Fruit fly (Drosophila melanogaster) whole organism, embryonic: ENCODE measurements around the gene Dh44.

Source experiments
- Antp ChIP-seq: fragments of 200-800 bp; sonication (Bioruptor generic); optimal IDR thresholded peaks from 3 replicates; lab custom pipeline; 2016; ENCODE audit warnings: missing biosample characterization, missing genetic modification characterization
- Atf-2 ChIP-seq: fragments of 200-800 bp; sonication (Bioruptor generic); optimal IDR thresholded peaks from 2 replicates; lab custom pipeline; 2016; ENCODE audit warnings: missing biosample characterization, missing genetic modification characterization
- Atf6 ChIP-seq: fragments of 200-800 bp; sonication (Bioruptor generic); IDR thresholded peaks from 2 replicates; pipeline ENCODE4 v1.3.6; 2022; ENCODE audit warnings: missing biosample characterization, missing genetic modification characterization
- CG10462 ChIP-seq: fragments of 200-800 bp; sonication (Bioruptor generic); optimal IDR thresholded peaks from 2 replicates; lab custom pipeline; 2016; ENCODE audit warnings: missing biosample characterization, missing genetic modification characterization
- CG11695 ChIP-seq: fragments of 200-800 bp; sonication (Bioruptor generic); IDR thresholded peaks from 3 replicates; pipeline ENCODE4 v1.3.6; 2022; ENCODE audit warnings: missing biosample characterization, missing genetic modification characterization
- CG11696 ChIP-seq: fragments of 200-800 bp; sonication (Bioruptor generic); IDR thresholded peaks from 2 replicates; pipeline ENCODE4 v1.3.6; 2022; ENCODE audit warnings: missing biosample characterization, missing genetic modification characterization
- CG12744 ChIP-seq: fragments of 200-800 bp; sonication (Bioruptor generic); optimal IDR thresholded peaks from 2 replicates; lab custom pipeline; 2016; ENCODE audit warnings: missing biosample characterization, missing genetic modification characterization
- CG13424 ChIP-seq: fragments of 200-800 bp; sonication (Bioruptor generic); optimal IDR thresholded peaks from 2 replicates; lab custom pipeline; 2019; ENCODE audit warnings: missing biosample characterization, mild to moderate bottlenecking, missing genetic modification characterization, moderate library complexity
- CG13624 ChIP-seq: fragments of 200-800 bp; sonication (Bioruptor generic); optimal IDR thresholded peaks from 2 replicates; lab custom pipeline; 2016; ENCODE audit warnings: missing biosample characterization, missing genetic modification characterization
- CG15514 ChIP-seq: fragments of 200-800 bp; sonication (Bioruptor generic); optimal IDR thresholded peaks from 3 replicates; lab custom pipeline; 2017; ENCODE audit warnings: missing biosample characterization, missing genetic modification characterization, mild to moderate bottlenecking, moderate library complexity, missing genetic modification reagents
- CG18764 ChIP-seq: fragments of 200-800 bp; sonication (Bioruptor generic); optimal IDR thresholded peaks from 3 replicates; lab custom pipeline; 2016; ENCODE audit warnings: missing biosample characterization, missing genetic modification characterization
- CG2889 ChIP-seq: fragments of 200-800 bp; sonication (Bioruptor generic); IDR thresholded peaks from 3 replicates; pipeline ENCODE4 v1.3.6; 2022; ENCODE audit warnings: missing biosample characterization, missing genetic modification characterization
- CG30431 ChIP-seq: fragments of 200-800 bp; sonication (Bioruptor generic); optimal IDR thresholded peaks from 2 replicates; lab custom pipeline; 2017; ENCODE audit warnings: missing biosample characterization, missing genetic modification characterization
- CG32532 ChIP-seq: fragments of 200-800 bp; sonication (Bioruptor generic); IDR thresholded peaks from 2 replicates; pipeline ENCODE4 v1.3.6; 2022; ENCODE audit warnings: missing biosample characterization, missing genetic modification characterization
- CG3847 ChIP-seq: fragments of 200-800 bp; sonication (Bioruptor generic); IDR thresholded peaks from 2 replicates; pipeline ENCODE4 v1.3.6; 2022; ENCODE audit warnings: missing biosample characterization, missing genetic modification characterization
- CG42726 ChIP-seq: fragments of 200-800 bp; sonication (Bioruptor generic); IDR thresholded peaks from 2 replicates; pipeline ENCODE4 v1.3.6; 2022; ENCODE audit warnings: missing biosample characterization, missing genetic modification characterization; ENCODE audit not compliant: partially characterized antibody
- CG4404 ChIP-seq: fragments of 200-800 bp; sonication (Bioruptor generic); IDR thresholded peaks from 2 replicates; pipeline ENCODE4 v1.3.6; 2022; ENCODE audit warnings: missing biosample characterization, missing genetic modification characterization
- CG4617 ChIP-seq: fragments of 200-800 bp; sonication (Bioruptor generic); optimal IDR thresholded peaks from 3 replicates; lab custom pipeline; 2016; ENCODE audit warnings: missing biosample characterization, missing genetic modification characterization, borderline replicate concordance
- CG5953 ChIP-seq: fragments of 200-800 bp; sonication (Bioruptor generic); IDR thresholded peaks from 2 replicates; pipeline ENCODE4 v1.3.6; 2022; ENCODE audit warnings: missing biosample characterization, missing genetic modification characterization
- CG8290 ChIP-seq, 3 experiments: fragments of 200-800 bp; sonication (Bioruptor generic); optimal IDR thresholded peaks; 2 replicates each; lab custom pipeline; 2016 to 2019; ENCODE audit warnings: missing biosample characterization in 3 of 3, missing genetic modification characterization in 3 of 3, mild to moderate bottlenecking in 2 of 3, moderate library complexity in 1 of 3
- CG8359 ChIP-seq: fragments of 200-800 bp; sonication (Bioruptor generic); optimal IDR thresholded peaks from 2 replicates; lab custom pipeline; 2017; ENCODE audit warnings: missing biosample characterization, mild to moderate bottlenecking, missing genetic modification characterization, borderline replicate concordance
- CG9876 ChIP-seq: fragments of 200-800 bp; sonication (Bioruptor generic); optimal IDR thresholded peaks from 2 replicates; lab custom pipeline; 2016; ENCODE audit warnings: missing biosample characterization, missing genetic modification characterization
- CHES-1-like ChIP-seq: fragments of 200-800 bp; sonication (Bioruptor generic); optimal IDR thresholded peaks from 2 replicates; lab custom pipeline; 2016; ENCODE audit warnings: missing biosample characterization, missing genetic modification characterization
- D ChIP-seq, 2 experiments: fragments of 200-800 bp in 1 of 2; fragments of >200 bp in 1 of 2; sonication (Bioruptor generic) in 1 of 2; optimal IDR thresholded peaks; 2 replicates in 1 of 2; 3 replicates in 1 of 2; lab custom pipeline; 2017; ENCODE audit warnings: mild to moderate bottlenecking in 1 of 2, missing biosample characterization in 1 of 2, missing genetic modification characterization in 1 of 2, missing genetic modification reagents in 1 of 2
- D19B ChIP-seq: fragments of 200-800 bp; sonication (Bioruptor generic); optimal IDR thresholded peaks from 2 replicates; lab custom pipeline; 2017; ENCODE audit warnings: missing biosample characterization, mild to moderate bottlenecking, missing genetic modification characterization
- Drgx ChIP-seq: fragments of 200-800 bp; sonication (Bioruptor generic); IDR thresholded peaks from 2 replicates; pipeline ENCODE4 v1.3.6; 2022; ENCODE audit warnings: missing biosample characterization, missing genetic modification characterization
- HLH4C ChIP-seq: fragments of 200-800 bp; sonication (Bioruptor generic); IDR thresholded peaks from 3 replicates; pipeline ENCODE4 v1.3.6; 2022; ENCODE audit warnings: missing biosample characterization, missing genetic modification characterization; ENCODE audit not compliant: partially characterized antibody
- HmgD ChIP-seq: fragments of 200-800 bp; sonication (Bioruptor generic); optimal IDR thresholded peaks from 3 replicates; lab custom pipeline; 2016; ENCODE audit warnings: missing biosample characterization, missing genetic modification characterization
- MTF-1 ChIP-seq: fragments of 200-800 bp; sonication (Bioruptor generic); optimal IDR thresholded peaks from 2 replicates; lab custom pipeline; 2018; ENCODE audit warnings: missing biosample characterization, mild to moderate bottlenecking, missing genetic modification characterization, borderline replicate concordance
- Neu2 ChIP-seq: fragments of 200-800 bp; sonication (Bioruptor generic); optimal IDR thresholded peaks from 3 replicates; lab custom pipeline; 2016; ENCODE audit warnings: missing biosample characterization, missing genetic modification characterization, borderline replicate concordance
- Taf1 ChIP-seq: fragments of 200-800 bp; sonication (Bioruptor generic); IDR thresholded peaks from 2 replicates; pipeline ENCODE4 v1.3.6; 2022; ENCODE audit warnings: missing biosample characterization, missing genetic modification characterization
- Xbp1 ChIP-seq: fragments of 200-800 bp; sonication (Bioruptor generic); optimal IDR thresholded peaks from 3 replicates; lab custom pipeline; 2016; ENCODE audit warnings: missing biosample characterization, mild to moderate bottlenecking, missing genetic modification characterization
- ase ChIP-seq: fragments of 200-800 bp; sonication (Bioruptor generic); IDR thresholded peaks from 3 replicates; pipeline ENCODE4 v1.3.6; 2022; ENCODE audit warnings: missing biosample characterization, missing genetic modification characterization
- ato ChIP-seq: fragments of 200-800 bp; sonication (Bioruptor generic); IDR thresholded peaks from 2 replicates; pipeline ENCODE4 v1.3.6; 2022; ENCODE audit warnings: missing biosample characterization, missing genetic modification characterization; ENCODE audit not compliant: partially characterized antibody
- chinmo ChIP-seq: fragments of 200-800 bp; sonication (Bioruptor generic); IDR thresholded peaks from 4 replicates; pipeline ENCODE4 v1.3.6; 2022; ENCODE audit warnings: missing biosample characterization, missing genetic modification characterization; ENCODE audit not compliant: partially characterized antibody
- dm ChIP-seq: fragments of 200-800 bp; sonication (Bioruptor generic); optimal IDR thresholded peaks from 3 replicates; lab custom pipeline; 2016; ENCODE audit warnings: missing biosample characterization, missing genetic modification characterization
- esg ChIP-seq: fragments of 200-800 bp; sonication (Bioruptor generic); conservative IDR thresholded peaks from 2 replicates; pipeline ENCODE4 v1.3.6; 2022; ENCODE audit warnings: missing biosample characterization, missing genetic modification characterization
- fu2 ChIP-seq: fragments of 200-800 bp; sonication (Bioruptor generic); optimal IDR thresholded peaks from 2 replicates; lab custom pipeline; 2016; ENCODE audit warnings: missing biosample characterization, missing genetic modification characterization
- grn ChIP-seq: fragments of 200-800 bp; sonication (Bioruptor generic); optimal IDR thresholded peaks from 3 replicates; lab custom pipeline; 2017; ENCODE audit warnings: missing biosample characterization, missing genetic modification characterization
- gro ChIP-seq: fragments of 200-800 bp; sonication (Bioruptor generic); optimal IDR thresholded peaks from 2 replicates; lab custom pipeline; 2016; ENCODE audit warnings: missing biosample characterization, missing genetic modification characterization
- hth ChIP-seq: fragments of >200 bp; optimal IDR thresholded peaks from 2 replicates; lab custom pipeline; 2017; ENCODE audit warnings: inconsistent platforms
- mirr ChIP-seq: fragments of 200-800 bp; sonication (Bioruptor generic); optimal IDR thresholded peaks from 3 replicates; lab custom pipeline; 2018; ENCODE audit warnings: missing biosample characterization, mild to moderate bottlenecking, missing genetic modification characterization
- odd ChIP-seq: fragments of 200-800 bp; sonication (Bioruptor generic); optimal IDR thresholded peaks from 2 replicates; lab custom pipeline; 2017; ENCODE audit warnings: missing biosample characterization, mild to moderate bottlenecking, missing genetic modification characterization
- rib ChIP-seq: fragments of 200-800 bp; sonication (Bioruptor generic); IDR thresholded peaks from 2 replicates; pipeline ENCODE4 v1.3.6; 2022; ENCODE audit warnings: missing biosample characterization, missing genetic modification characterization
- shn ChIP-seq: fragments of 200-800 bp; sonication (Bioruptor generic); optimal IDR thresholded peaks from 3 replicates; lab custom pipeline; 2016; ENCODE audit warnings: missing biosample characterization, missing genetic modification characterization
- slou ChIP-seq: fragments of 200-800 bp; sonication (Bioruptor generic); optimal IDR thresholded peaks from 3 replicates; lab custom pipeline; 2016; ENCODE audit warnings: missing biosample characterization, missing genetic modification characterization
- so ChIP-seq: fragments of 200-800 bp; sonication (Bioruptor generic); IDR thresholded peaks from 3 replicates; pipeline ENCODE4 v1.3.6; 2022; ENCODE audit warnings: missing biosample characterization, missing genetic modification characterization
- trem ChIP-seq: fragments of 200-800 bp; optimal IDR thresholded peaks from 3 replicates; lab custom pipeline; 2019; ENCODE audit warnings: missing biosample characterization, mild to moderate bottlenecking, missing genetic modification characterization, moderate library complexity
- unpg ChIP-seq: fragments of 200-800 bp; sonication (Bioruptor generic); optimal IDR thresholded peaks from 3 replicates; lab custom pipeline; 2018; ENCODE audit warnings: missing biosample characterization, mild to moderate bottlenecking, missing genetic modification characterization, moderate library complexity
- wdn ChIP-seq: fragments of 200-800 bp; sonication (Bioruptor generic); IDR thresholded peaks from 2 replicates; pipeline ENCODE4 v1.3.6; 2022; ENCODE audit warnings: missing biosample characterization, missing genetic modification characterization

The Dh44 gene

DNA sequence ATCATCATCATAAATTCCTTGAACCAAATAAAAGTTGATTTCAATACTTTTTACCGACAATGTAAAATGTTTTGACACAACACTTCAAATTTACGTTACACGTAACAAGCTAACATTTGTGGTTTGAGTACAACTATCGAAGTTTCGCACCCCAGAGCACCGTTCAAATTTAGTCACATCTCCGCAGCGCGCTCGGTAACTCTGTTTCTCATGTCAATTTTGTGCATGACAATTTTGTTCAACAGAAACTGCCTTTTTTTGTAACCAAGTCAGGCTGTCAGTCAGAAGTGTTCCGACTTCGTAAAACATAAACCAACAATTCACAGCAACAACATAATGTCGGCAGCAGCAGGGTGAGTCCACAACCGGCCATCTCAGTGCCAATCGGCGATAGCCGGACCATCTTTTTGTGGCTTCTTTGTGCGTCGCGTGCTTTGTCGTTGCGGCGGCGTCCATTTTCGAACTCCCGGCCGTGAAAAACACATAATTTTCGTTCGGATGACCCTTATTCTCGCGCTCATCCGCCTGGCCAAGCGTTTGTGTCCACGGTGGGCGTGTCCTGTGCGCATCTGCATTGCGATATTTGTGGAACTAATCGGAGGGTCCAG is 39.9 kb downstream of the Dh44 start, which contains the start of gene p23 (continued):
- TF ChIP-seq D19B (GFP tag; lab: Kevin White, UChicago), result no peak
- no peak for TF ChIP-seq Taf1 (GFP tag; lab: Robert Waterston, UW)
- TF ChIP-seq trem (tag; lab: Kevin White, UChicago), result peak; percentile 75
- TF ChIP-seq Atf-2 (GFP tag; lab: Kevin White, UChicago), result no peak
- 0 out of 3 replicates have a peak, but pooled peaks have one; percentile 17 for TF ChIP-seq HLH4C (GFP tag; lab: Robert Waterston, UW)
- TF ChIP-seq so (GFP tag; lab: Robert Waterston, UW), result no peak
- TF ChIP-seq MTF-1 (GFP tag; lab: Kevin White, UChicago), result no peak
- no peak for TF ChIP-seq hth (lab: Kevin White, UChicago)
- peak; percentile 81 for TF ChIP-seq CG3847
- peak; percentile 32 for TF ChIP-seq CG9876 (GFP tag; lab: Kevin White, UChicago)
- peak; percentile 70 for TF ChIP-seq dm
- peak; percentile 10 for TF ChIP-seq Xbp1 (GFP tag; lab: Kevin White, UChicago)
- no peak for TF ChIP-seq Neu2
- peak; percentile 83; the same call in 1 of the 4 replicates for TF ChIP-seq chinmo (GFP tag; lab: Robert Waterston, UW)
- TF ChIP-seq Drgx (GFP tag; lab: Robert Waterston, UW), result no peak
- TF ChIP-seq CG13624 (GFP tag; lab: Kevin White, UChicago), result peak; percentile 59
- peak; percentile 42 for TF ChIP-seq CHES-1-like (GFP tag; lab: Kevin White, UChicago)
- TF ChIP-seq CG42726 (GFP tag; lab: Robert Waterston, UW), result peak; percentile 26; the same call in 1 of the 2 replicates
- no peak for TF ChIP-seq CG11696 (GFP tag; lab: Robert Waterston, UW)
- TF ChIP-seq CG30431, result no peak
- TF ChIP-seq unpg, result no peak
- no peak for TF ChIP-seq CG10462 (GFP tag; lab: Kevin White, UChicago)
- TF ChIP-seq ase (GFP tag; lab: Robert Waterston, UW), result no peak
- no peak for TF ChIP-seq CG12744 (GFP tag; lab: Kevin White, UChicago)
- no peak for TF ChIP-seq CG11695 (GFP tag; lab: Robert Waterston, UW)
- TF ChIP-seq CG8359 (GFP tag; lab: Kevin White, UChicago), result no peak
- TF ChIP-seq wdn, result no peak
- TF ChIP-seq mirr, result no peak
- TF ChIP-seq grn (GFP tag; lab: Kevin White, UChicago), result no peak
- no peak for TF ChIP-seq CG4404
- TF ChIP-seq Antp (GFP tag; lab: Kevin White, UChicago), result no peak
- TF ChIP-seq CG15514 (GFP tag; lab: Kevin White, UChicago), result peak; percentile 54
- no peak for TF ChIP-seq odd (GFP tag; lab: Kevin White, UChicago)
- TF ChIP-seq D (optimal IDR thresholded peaks at IDR 0.05; lab: Kevin White, UChicago), result peak; percentile 21
- no peak for TF ChIP-seq D (GFP tag; optimal IDR thresholded peaks at IDR 0.05; lab: Kevin White, UChicago)
- TF ChIP-seq fu2 (GFP tag; lab: Kevin White, UChicago), result no peak
- peak; percentile 81 for TF ChIP-seq CG4617 (GFP tag; lab: Kevin White, UChicago)
- no peak for TF ChIP-seq CG2889 (GFP tag; lab: Robert Waterston, UW)
- no peak for TF ChIP-seq slou (GFP tag; lab: Kevin White, UChicago)
- TF ChIP-seq HmgD (GFP tag; lab: Kevin White, UChicago), result peak; percentile 78
- peak; percentile 12 for TF ChIP-seq shn (GFP tag; lab: Kevin White, UChicago)
- no peak for TF ChIP-seq CG8290 (GFP tag; optimal IDR thresholded peaks at IDR 0.05; lab: Kevin White, UChicago)
- TF ChIP-seq CG8290 (tag; optimal IDR thresholded peaks at IDR 0.05; lab: Kevin White, UChicago), result no peak
- TF ChIP-seq ato (GFP tag; lab: Robert Waterston, UW), result no peak
- TF ChIP-seq CG13424 (tag; lab: Kevin White, UChicago), result no peak
- TF ChIP-seq Atf6 (GFP tag; lab: Robert Waterston, UW), result no peak
- no peak for TF ChIP-seq esg (GFP tag; lab: Robert Waterston, UW)
- TF ChIP-seq CG5953, result no peak
- peak; percentile 27; the same call in 1 of the 2 replicates for TF ChIP-seq CG32532 (GFP tag; lab: Robert Waterston, UW)
- TF ChIP-seq CG18764, result no peak
- TF ChIP-seq gro (GFP tag; lab: Kevin White, UChicago), result no peak
- TF ChIP-seq rib (GFP tag; lab: Robert Waterston, UW), result no peak
